Fruit fly (Drosophila melanogaster) whole organism, embryonic: ENCODE data around the gene CG42494.
A peak's percentile ranks its signal among the peaks of the same experiment; 100 is the strongest.

Experiments
- Ada2b ChIP-seq: fragments of 200-800 bp; sonication (Bioruptor generic); IDR thresholded peaks from 2 replicates; pipeline ENCODE4 v1.3.6; 2022; ENCODE audit warnings: missing biosample characterization, missing genetic modification characterization
- BtbVII ChIP-seq: fragments of 200-800 bp; sonication (Bioruptor generic); optimal IDR thresholded peaks from 3 replicates; lab custom pipeline; 2017; ENCODE audit warnings: missing biosample characterization, mild to moderate bottlenecking, missing genetic modification characterization
- CG10147 ChIP-seq: fragments of 200-800 bp; sonication (Bioruptor generic); optimal IDR thresholded peaks from 2 replicates; lab custom pipeline; 2019; ENCODE audit warnings: missing biosample characterization, mild to moderate bottlenecking, missing genetic modification characterization, moderate library complexity
- CG10267 ChIP-seq: fragments of 200-800 bp; sonication (Bioruptor generic); optimal IDR thresholded peaks from 2 replicates; lab custom pipeline; 2018; ENCODE audit warnings: missing biosample characterization, mild to moderate bottlenecking, missing genetic modification characterization, moderate library complexity
- CG10366 ChIP-seq: fragments of 200-800 bp; sonication (Bioruptor generic); IDR thresholded peaks from 2 replicates; pipeline ENCODE4 v1.3.6; 2022; ENCODE audit warnings: missing biosample characterization, missing genetic modification characterization
- CG13287 ChIP-seq: fragments of 200-800 bp; sonication (Bioruptor generic); IDR thresholded peaks from 2 replicates; pipeline ENCODE4 v1.3.6; 2022; ENCODE audit warnings: missing biosample characterization, missing genetic modification characterization; ENCODE audit not compliant: partially characterized antibody
- CG13775 ChIP-seq: fragments of 200-800 bp; sonication (Bioruptor generic); optimal IDR thresholded peaks from 3 replicates; lab custom pipeline; 2017; ENCODE audit warnings: missing biosample characterization, mild to moderate bottlenecking, missing genetic modification characterization
- CG14667 ChIP-seq: fragments of 200-800 bp; sonication (Bioruptor generic); IDR thresholded peaks from 2 replicates; pipeline ENCODE4 v1.3.6; 2022; ENCODE audit warnings: missing biosample characterization, missing genetic modification characterization
- CG17361 ChIP-seq: fragments of 200-800 bp; sonication (Bioruptor generic); IDR thresholded peaks from 3 replicates; pipeline ENCODE4 v1.3.6; 2022; ENCODE audit warnings: missing biosample characterization, missing genetic modification characterization
- CG17829 ChIP-seq: fragments of 200-800 bp; optimal IDR thresholded peaks from 2 replicates; lab custom pipeline; 2019; ENCODE audit warnings: missing biosample characterization, mild to moderate bottlenecking, missing genetic modification characterization, moderate library complexity
- CG3065 ChIP-seq: fragments of 200-800 bp; sonication (Bioruptor generic); optimal IDR thresholded peaks from 2 replicates; lab custom pipeline; 2016; ENCODE audit warnings: missing biosample characterization, missing genetic modification characterization
- CG32767 ChIP-seq: fragments of 200-800 bp; sonication (Bioruptor generic); IDR thresholded peaks from 2 replicates; pipeline ENCODE4 v1.3.6; 2022; ENCODE audit warnings: missing biosample characterization, missing genetic modification characterization
- CG42726 ChIP-seq: fragments of 200-800 bp; sonication (Bioruptor generic); IDR thresholded peaks from 2 replicates; pipeline ENCODE4 v1.3.6; 2022; ENCODE audit warnings: missing biosample characterization, missing genetic modification characterization; ENCODE audit not compliant: partially characterized antibody
- CG4730 ChIP-seq: fragments of 200-800 bp; sonication (Bioruptor generic); IDR thresholded peaks from 2 replicates; pipeline ENCODE4 v1.3.6; 2022; ENCODE audit warnings: missing biosample characterization, missing genetic modification characterization
- CG6175 ChIP-seq: fragments of 200-800 bp; sonication (Bioruptor generic); IDR thresholded peaks from 3 replicates; pipeline ENCODE4 v1.3.6; 2022; ENCODE audit warnings: missing biosample characterization, missing genetic modification characterization
- CG7963 ChIP-seq: fragments of 200-800 bp; sonication (Bioruptor generic); IDR thresholded peaks from 3 replicates; pipeline ENCODE4 v1.3.6; 2022; ENCODE audit warnings: missing biosample characterization, missing genetic modification characterization; ENCODE audit not compliant: partially characterized antibody
- CG7987 ChIP-seq: fragments of 200-800 bp; sonication (Bioruptor generic); optimal IDR thresholded peaks from 2 replicates; lab custom pipeline; 2018; ENCODE audit warnings: missing biosample characterization, mild to moderate bottlenecking, missing genetic modification characterization, moderate library complexity
- CG8089 ChIP-seq: fragments of 200-800 bp; sonication (Bioruptor generic); optimal IDR thresholded peaks from 3 replicates; lab custom pipeline; 2016; ENCODE audit warnings: missing biosample characterization, missing genetic modification characterization
- E2f2 ChIP-seq: fragments of 200-800 bp; sonication (Bioruptor generic); IDR thresholded peaks from 2 replicates; pipeline ENCODE4 v1.3.6; 2022; ENCODE audit warnings: missing biosample characterization, missing genetic modification characterization
- HLH54F ChIP-seq: fragments of 200-800 bp; sonication (Bioruptor generic); optimal IDR thresholded peaks from 3 replicates; lab custom pipeline; 2016; ENCODE audit warnings: missing biosample characterization, missing genetic modification characterization
- HLHmδ ChIP-seq: fragments of 200-800 bp; sonication (Bioruptor generic); optimal IDR thresholded peaks from 2 replicates; lab custom pipeline; 2018; ENCODE audit warnings: missing biosample characterization, mild to moderate bottlenecking, missing genetic modification characterization, moderate library complexity
- PHDP ChIP-seq: fragments of 200-800 bp; sonication (Bioruptor generic); optimal IDR thresholded peaks from 3 replicates; lab custom pipeline; 2018; ENCODE audit warnings: missing biosample characterization, mild to moderate bottlenecking, missing genetic modification characterization, moderate library complexity
- Ptx1 ChIP-seq: fragments of 200-800 bp; sonication (Bioruptor generic); IDR thresholded peaks from 2 replicates; pipeline ENCODE4 v1.3.6; 2022; ENCODE audit warnings: missing biosample characterization, missing genetic modification characterization
- Ravus ChIP-seq: fragments of 200-800 bp; sonication (Bioruptor generic); IDR thresholded peaks from 2 replicates; pipeline ENCODE4 v1.3.6; 2022; ENCODE audit warnings: missing biosample characterization, missing genetic modification characterization
- Rx ChIP-seq: fragments of 200-800 bp; sonication (Bioruptor generic); IDR thresholded peaks from 2 replicates; pipeline ENCODE4 v1.3.6; 2022; ENCODE audit warnings: missing biosample characterization, missing genetic modification characterization
- Sox102F ChIP-seq: fragments of 200-800 bp; sonication (Bioruptor generic); optimal IDR thresholded peaks from 2 replicates; lab custom pipeline; 2018; ENCODE audit warnings: missing biosample characterization, mild to moderate bottlenecking, missing genetic modification characterization, moderate library complexity
- Sry-β ChIP-seq: fragments of 200-800 bp; sonication (Bioruptor generic); optimal IDR thresholded peaks from 2 replicates; lab custom pipeline; 2018; ENCODE audit warnings: missing biosample characterization, mild to moderate bottlenecking, missing genetic modification characterization, moderate library complexity
- Ssrp ChIP-seq: fragments of 200-800 bp; sonication (Bioruptor generic); optimal IDR thresholded peaks from 2 replicates; lab custom pipeline; 2018; ENCODE audit warnings: missing biosample characterization, mild to moderate bottlenecking, missing genetic modification characterization, moderate library complexity
- Trl ChIP-seq, 3 experiments: fragments of >200 bp in 2 of 3; fragments of 200-800 bp in 1 of 3; sonication (Bioruptor generic) in 1 of 3; optimal IDR thresholded peaks; 2 replicates in 1 of 3; 3 replicates in 2 of 3; lab custom pipeline; 2016 to 2017; ENCODE audit warnings: missing biosample characterization in 1 of 3, missing genetic modification characterization in 1 of 3
- YL-1 ChIP-seq: fragments of 200-800 bp; sonication (Bioruptor generic); optimal IDR thresholded peaks from 3 replicates; lab custom pipeline; 2017; ENCODE audit warnings: missing biosample characterization, mild to moderate bottlenecking, missing genetic modification characterization
- ab ChIP-seq: fragments of 200-800 bp; sonication (Bioruptor generic); optimal IDR thresholded peaks from 2 replicates; lab custom pipeline; 2016; ENCODE audit warnings: missing biosample characterization, missing genetic modification characterization
- ash1 ChIP-seq: fragments of 200-800 bp; sonication (Bioruptor generic); optimal IDR thresholded peaks from 2 replicates; lab custom pipeline; 2018; ENCODE audit warnings: missing biosample characterization, mild to moderate bottlenecking, missing genetic modification characterization
- chif ChIP-seq, 2 experiments: fragments of 200-800 bp; sonication (Bioruptor generic); optimal IDR thresholded peaks; 3 replicates each; lab custom pipeline; 2016; ENCODE audit warnings: missing biosample characterization in 2 of 2, missing genetic modification characterization in 2 of 2
- disco-r ChIP-seq: fragments of 200-800 bp; sonication (Bioruptor generic); optimal IDR thresholded peaks from 2 replicates; lab custom pipeline; 2016; ENCODE audit warnings: missing biosample characterization, missing genetic modification characterization
- eyg ChIP-seq: fragments of 200-800 bp; sonication (Bioruptor generic); optimal IDR thresholded peaks from 3 replicates; lab custom pipeline; 2016; ENCODE audit warnings: missing biosample characterization, missing genetic modification characterization
- fd3F ChIP-seq: fragments of 200-800 bp; sonication (Bioruptor generic); optimal IDR thresholded peaks from 2 replicates; lab custom pipeline; 2018; ENCODE audit warnings: missing biosample characterization, mild to moderate bottlenecking, missing genetic modification characterization, moderate library complexity
- fd96Cb ChIP-seq: fragments of 200-800 bp; sonication (Bioruptor generic); optimal IDR thresholded peaks from 2 replicates; lab custom pipeline; 2018; ENCODE audit warnings: missing biosample characterization, mild to moderate bottlenecking, missing genetic modification characterization, moderate library complexity
- gcm2 ChIP-seq: fragments of 200-800 bp; sonication (Bioruptor generic); optimal IDR thresholded peaks from 2 replicates; lab custom pipeline; 2016; ENCODE audit warnings: missing biosample characterization, missing genetic modification characterization
- her ChIP-seq: fragments of 200-800 bp; sonication (Bioruptor generic); optimal IDR thresholded peaks from 2 replicates; lab custom pipeline; 2016; ENCODE audit warnings: missing biosample characterization, missing genetic modification characterization
- mirr ChIP-seq: fragments of 200-800 bp; sonication (Bioruptor generic); optimal IDR thresholded peaks from 3 replicates; lab custom pipeline; 2018; ENCODE audit warnings: missing biosample characterization, mild to moderate bottlenecking, missing genetic modification characterization
- nerfin-2 ChIP-seq: fragments of 200-800 bp; sonication (Bioruptor generic); IDR thresholded peaks from 2 replicates; pipeline ENCODE4 v1.3.6; 2022; ENCODE audit warnings: missing biosample characterization, missing genetic modification characterization; ENCODE audit not compliant: partially characterized antibody
- nmo ChIP-seq: fragments of 200-800 bp; sonication (Bioruptor generic); optimal IDR thresholded peaks from 2 replicates; lab custom pipeline; 2018; ENCODE audit warnings: missing biosample characterization, mild to moderate bottlenecking, missing genetic modification characterization, moderate library complexity
- otp ChIP-seq: fragments of 200-800 bp; sonication (Bioruptor generic); IDR thresholded peaks from 3 replicates; pipeline ENCODE4, ENCODE4 v1.3.6; 2022; ENCODE audit warnings: missing biosample characterization, missing genetic modification characterization
- peb ChIP-seq: fragments of 200-800 bp; sonication (Bioruptor generic); IDR thresholded peaks from 2 replicates; pipeline ENCODE4 v1.3.6; 2022; ENCODE audit warnings: missing biosample characterization, missing genetic modification characterization
- pita ChIP-seq: fragments of 200-800 bp; sonication (Bioruptor generic); optimal IDR thresholded peaks from 2 replicates; lab custom pipeline; 2017; ENCODE audit warnings: missing biosample characterization, mild to moderate bottlenecking, missing genetic modification characterization
- pum ChIP-seq: fragments of 200-800 bp; sonication (Bioruptor generic); optimal IDR thresholded peaks from 2 replicates; lab custom pipeline; 2016; ENCODE audit warnings: missing biosample characterization, missing genetic modification characterization
- pzg ChIP-seq: fragments of 200-800 bp; sonication (Bioruptor generic); optimal IDR thresholded peaks from 3 replicates; lab custom pipeline; 2018; ENCODE audit warnings: missing biosample characterization, mild to moderate bottlenecking, missing genetic modification characterization, moderate library complexity
- sc ChIP-seq, 3 experiments: fragments of >200 bp in 2 of 3; fragments of 200-800 bp in 1 of 3; sonication (Bioruptor generic) in 1 of 3; optimal IDR thresholded peaks; 2 replicates in 2 of 3; 3 replicates in 1 of 3; lab custom pipeline; 2017; ENCODE audit warnings: mild to moderate bottlenecking in 1 of 3, missing biosample characterization in 1 of 3, missing genetic modification characterization in 1 of 3, missing genetic modification reagents in 1 of 3
- sisA ChIP-seq: fragments of 200-800 bp; sonication (Bioruptor generic); IDR thresholded peaks from 2 replicates; pipeline ENCODE4 v1.3.6; 2022; ENCODE audit warnings: missing biosample characterization, missing genetic modification characterization
- toy ChIP-seq: fragments of 200-800 bp; sonication (Bioruptor generic); IDR thresholded peaks from 2 replicates; pipeline ENCODE4 v1.3.6; 2022; ENCODE audit warnings: missing biosample characterization, missing genetic modification characterization
- usp ChIP-seq: fragments of >200 bp; optimal IDR thresholded peaks from 2 replicates; lab custom pipeline; 2017; ENCODE audit warnings: missing biosample characterization, missing genetic modification characterization

The CG42494 gene

DNA sequence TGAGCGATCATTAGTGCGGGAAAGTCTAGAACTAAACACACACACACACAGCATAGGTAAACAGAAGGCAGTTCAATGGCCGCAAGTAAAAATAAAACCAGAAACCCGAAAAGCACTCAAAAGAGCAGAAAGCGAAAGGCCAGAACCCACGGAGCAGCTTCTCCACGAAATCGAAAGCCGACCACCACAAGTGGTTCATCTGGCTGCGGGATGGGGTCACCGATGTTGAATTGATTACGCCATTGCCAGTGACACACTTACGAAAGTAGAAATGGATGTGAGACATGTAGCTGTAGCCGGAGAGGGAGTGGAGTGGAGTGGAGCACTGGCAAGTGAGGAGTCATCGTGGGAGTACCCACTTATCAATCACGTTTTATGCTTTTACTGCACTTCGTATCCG, 42.8 kb upstream of the CG42494 start (continued):
- no peak for TF ChIP-seq usp (GFP tag; lab: Kevin White, UChicago)
- no peak for TF ChIP-seq PHDP
- TF ChIP-seq pum (GFP tag; lab: Kevin White, UChicago): no peak
- TF ChIP-seq sisA (GFP tag; lab: Robert Waterston, UW): no peak
- no peak for TF ChIP-seq fd96Cb (tag; lab: Kevin White, UChicago)
- TF ChIP-seq BtbVII (GFP tag; lab: Kevin White, UChicago): no peak
- TF ChIP-seq YL-1 (GFP tag; lab: Kevin White, UChicago): no peak
- no peak for TF ChIP-seq nmo (GFP tag; lab: Kevin White, UChicago)
- no peak for TF ChIP-seq CG13775
- no peak for TF ChIP-seq Trl (optimal IDR thresholded peaks at IDR 0.05; lab: Kevin White, UChicago)
- TF ChIP-seq Trl (GFP tag; optimal IDR thresholded peaks at IDR 0.05; lab: Kevin White, UChicago): no peak
- TF ChIP-seq fd3F (GFP tag; lab: Kevin White, UChicago): no peak
- TF ChIP-seq Ravus: no peak
- TF ChIP-seq CG8089 (GFP tag; lab: Kevin White, UChicago): no peak
- TF ChIP-seq Rx (GFP tag; lab: Robert Waterston, UW): no peak
- TF ChIP-seq gcm2 (GFP tag; lab: Kevin White, UChicago): no peak
- TF ChIP-seq toy (GFP tag; lab: Robert Waterston, UW): no peak
- peak; percentile 93 for TF ChIP-seq HLHmδ (GFP tag; lab: Kevin White, UChicago)
- no peak for TF ChIP-seq ash1 (GFP tag; lab: Kevin White, UChicago)
- TF ChIP-seq E2f2 (GFP tag; lab: Robert Waterston, UW): no peak
- no peak for TF ChIP-seq CG10366
- TF ChIP-seq mirr: no peak
- no peak for TF ChIP-seq eyg (GFP tag; lab: Kevin White, UChicago)
- no peak for TF ChIP-seq CG7963 (GFP tag; lab: Robert Waterston, UW)
- peak; percentile 39 for TF ChIP-seq Sry-β
- no peak for TF ChIP-seq CG32767
- TF ChIP-seq sc (optimal IDR thresholded peaks at IDR 0.05; lab: Kevin White, UChicago): no peak
- TF ChIP-seq sc (GFP tag; optimal IDR thresholded peaks at IDR 0.05; lab: Kevin White, UChicago): no peak
- no peak for TF ChIP-seq CG10147 (GFP tag; lab: Kevin White, UChicago)
- TF ChIP-seq Ptx1 (GFP tag; lab: Robert Waterston, UW): no peak
- TF ChIP-seq pita (GFP tag; lab: Kevin White, UChicago): no peak
- no peak for TF ChIP-seq CG42726 (GFP tag; lab: Robert Waterston, UW)
- TF ChIP-seq CG10267 (tag; lab: Kevin White, UChicago): peak; percentile 5
- TF ChIP-seq Ssrp (tag; lab: Kevin White, UChicago): no peak
- TF ChIP-seq CG4730 (GFP tag; lab: Robert Waterston, UW): no peak
- TF ChIP-seq CG7987 (GFP tag; lab: Kevin White, UChicago): no peak
- TF ChIP-seq chif (GFP tag; optimal IDR thresholded peaks at IDR 0.05; lab: Kevin White, UChicago): no peak
- no peak for TF ChIP-seq HLH54F (GFP tag; lab: Kevin White, UChicago)
- no peak for TF ChIP-seq disco-r (GFP tag; lab: Kevin White, UChicago)
- TF ChIP-seq CG6175 (GFP tag; lab: Robert Waterston, UW): no peak
- no peak for TF ChIP-seq CG3065 (GFP tag; lab: Kevin White, UChicago)
- no peak for TF ChIP-seq peb (GFP tag; lab: Robert Waterston, UW)
- no peak for TF ChIP-seq ab (GFP tag; lab: Kevin White, UChicago)
- TF ChIP-seq Ada2b (GFP tag; lab: Robert Waterston, UW): no peak
- peak; percentile 11; the same call in 1 of the 3 replicates for TF ChIP-seq otp (GFP tag; lab: Robert Waterston, UW)
- no peak for TF ChIP-seq pzg (GFP tag; lab: Kevin White, UChicago)
- TF ChIP-seq Sox102F (GFP tag; lab: Kevin White, UChicago): no peak
- TF ChIP-seq nerfin-2 (GFP tag; lab: Robert Waterston, UW): no peak
- TF ChIP-seq CG17829 (tag; lab: Kevin White, UChicago): peak; percentile 16
- no peak for TF ChIP-seq CG17361
- no peak for TF ChIP-seq her (GFP tag; lab: Kevin White, UChicago)
- no peak for TF ChIP-seq CG14667 (GFP tag; lab: Robert Waterston, UW)
- TF ChIP-seq CG13287 (GFP tag; lab: Robert Waterston, UW): no peak
